Fruit fly (Drosophila melanogaster) whole organism, embryonic: ENCODE results near the gene CG5262.

Source experiments
- C15 ChIP-seq: fragments of 200-800 bp; sonication (Bioruptor generic); IDR thresholded peaks from 3 replicates; pipeline ENCODE4 v1.3.6; 2022; ENCODE audit warnings: missing biosample characterization, missing genetic modification characterization
- CG11247 ChIP-seq: fragments of 200-800 bp; sonication (Bioruptor generic); IDR thresholded peaks from 2 replicates; pipeline ENCODE4 v1.3.6; 2022; ENCODE audit warnings: missing biosample characterization, missing genetic modification characterization
- CG11560 ChIP-seq: fragments of 200-800 bp; sonication (Bioruptor generic); IDR thresholded peaks from 3 replicates; pipeline ENCODE4 v1.3.6; 2022; ENCODE audit warnings: missing biosample characterization, missing genetic modification characterization
- CG12299 ChIP-seq: fragments of 200-800 bp; sonication (Bioruptor generic); optimal IDR thresholded peaks from 2 replicates; lab custom pipeline; 2018; ENCODE audit warnings: missing biosample characterization, mild to moderate bottlenecking, missing genetic modification characterization
- CG15514 ChIP-seq: fragments of 200-800 bp; sonication (Bioruptor generic); optimal IDR thresholded peaks from 3 replicates; lab custom pipeline; 2017; ENCODE audit warnings: missing biosample characterization, missing genetic modification characterization, mild to moderate bottlenecking, moderate library complexity, missing genetic modification reagents
- CG17361 ChIP-seq: fragments of 200-800 bp; sonication (Bioruptor generic); IDR thresholded peaks from 3 replicates; pipeline ENCODE4 v1.3.6; 2022; ENCODE audit warnings: missing biosample characterization, missing genetic modification characterization
- CG17802 ChIP-seq: fragments of 200-800 bp; sonication (Bioruptor generic); optimal IDR thresholded peaks from 2 replicates; lab custom pipeline; 2018; ENCODE audit warnings: missing biosample characterization, mild to moderate bottlenecking, missing genetic modification characterization, moderate library complexity
- CG30403 ChIP-seq: fragments of 200-800 bp; sonication (Bioruptor generic); optimal IDR thresholded peaks from 3 replicates; lab custom pipeline; 2016; ENCODE audit warnings: missing biosample characterization, missing genetic modification characterization
- CG33213 ChIP-seq: fragments of 200-800 bp; sonication (Bioruptor generic); optimal IDR thresholded peaks from 3 replicates; lab custom pipeline; 2016; ENCODE audit warnings: missing biosample characterization, missing genetic modification characterization
- CG3838 ChIP-seq: fragments of 200-800 bp; sonication (Bioruptor generic); optimal IDR thresholded peaks from 3 replicates; lab custom pipeline; 2016; ENCODE audit warnings: missing biosample characterization, missing genetic modification characterization
- CG3847 ChIP-seq: fragments of 200-800 bp; sonication (Bioruptor generic); IDR thresholded peaks from 2 replicates; pipeline ENCODE4 v1.3.6; 2022; ENCODE audit warnings: missing biosample characterization, missing genetic modification characterization
- CG42726 ChIP-seq: fragments of 200-800 bp; sonication (Bioruptor generic); IDR thresholded peaks from 2 replicates; pipeline ENCODE4 v1.3.6; 2022; ENCODE audit warnings: missing biosample characterization, missing genetic modification characterization; ENCODE audit not compliant: partially characterized antibody
- CG4820 ChIP-seq: fragments of 200-800 bp; sonication (Bioruptor generic); optimal IDR thresholded peaks from 3 replicates; lab custom pipeline; 2016; ENCODE audit warnings: missing biosample characterization, missing genetic modification characterization
- CG6813 ChIP-seq: fragments of 200-800 bp; sonication (Bioruptor generic); optimal IDR thresholded peaks from 2 replicates; lab custom pipeline; 2017; ENCODE audit warnings: missing biosample characterization, missing genetic modification characterization, mild to moderate bottlenecking, moderate library complexity, missing genetic modification reagents
- CG7839 ChIP-seq: fragments of 200-800 bp; sonication (Bioruptor generic); optimal IDR thresholded peaks from 3 replicates; lab custom pipeline; 2018; ENCODE audit warnings: missing biosample characterization, mild to moderate bottlenecking, missing genetic modification characterization, moderate library complexity
- CG8924 ChIP-seq: fragments of 200-800 bp; optimal IDR thresholded peaks from 3 replicates; lab custom pipeline; 2019; ENCODE audit warnings: missing biosample characterization, mild to moderate bottlenecking, missing genetic modification characterization, moderate library complexity
- CG8944 ChIP-seq: fragments of 200-800 bp; sonication (Bioruptor generic); optimal IDR thresholded peaks from 3 replicates; lab custom pipeline; 2016; ENCODE audit warnings: missing biosample characterization, missing genetic modification characterization
- Dll ChIP-seq: fragments of 200-800 bp; sonication (Bioruptor generic); IDR thresholded peaks from 4 replicates; pipeline ENCODE4 v1.3.6; 2022; ENCODE audit warnings: missing biosample characterization, missing genetic modification characterization; ENCODE audit not compliant: partially characterized antibody
- Dref ChIP-seq: fragments of 200-800 bp; sonication (Bioruptor generic); IDR thresholded peaks from 2 replicates; pipeline ENCODE4 v1.3.6; 2022; ENCODE audit warnings: missing biosample characterization, missing genetic modification characterization
- Fer2 ChIP-seq: fragments of 200-800 bp; sonication (Bioruptor generic); optimal IDR thresholded peaks from 2 replicates; lab custom pipeline; 2018; ENCODE audit warnings: missing biosample characterization, mild to moderate bottlenecking, missing genetic modification characterization, moderate library complexity
- Hmr ChIP-seq: fragments of 200-800 bp; sonication (Bioruptor generic); optimal IDR thresholded peaks from 3 replicates; lab custom pipeline; 2017; ENCODE audit warnings: mild to moderate bottlenecking, missing biosample characterization, missing genetic modification reagents, missing genetic modification characterization
- Hr78 ChIP-seq, 2 experiments: fragments of 200-800 bp in 1 of 2; fragments of >200 bp in 1 of 2; sonication (Bioruptor generic) in 1 of 2; optimal IDR thresholded peaks; 2 replicates each; lab custom pipeline; 2017 to 2019; ENCODE audit warnings: missing biosample characterization in 2 of 2, missing genetic modification characterization in 2 of 2, mild to moderate bottlenecking in 1 of 2, moderate library complexity in 1 of 2
- Med ChIP-seq: fragments of 200-800 bp; sonication (Bioruptor generic); peaks from one replicate; lab custom pipeline; 2016; ENCODE audit warnings: missing biosample characterization, missing genetic modification characterization, mild to moderate bottlenecking, inconsistent platforms, moderate library complexity
- NC2α ChIP-seq: fragments of 200-800 bp; sonication (Bioruptor generic); optimal IDR thresholded peaks from 2 replicates; lab custom pipeline; 2016; ENCODE audit warnings: missing biosample characterization, missing genetic modification characterization
- Neu2 ChIP-seq: fragments of 200-800 bp; sonication (Bioruptor generic); optimal IDR thresholded peaks from 3 replicates; lab custom pipeline; 2016; ENCODE audit warnings: missing biosample characterization, missing genetic modification characterization, borderline replicate concordance
- Oli ChIP-seq: fragments of 200-800 bp; sonication (Bioruptor generic); optimal IDR thresholded peaks from 2 replicates; lab custom pipeline; 2018; ENCODE audit warnings: missing biosample characterization, mild to moderate bottlenecking, missing genetic modification characterization, moderate library complexity
- Ssrp ChIP-seq: fragments of 200-800 bp; sonication (Bioruptor generic); optimal IDR thresholded peaks from 2 replicates; lab custom pipeline; 2018; ENCODE audit warnings: missing biosample characterization, mild to moderate bottlenecking, missing genetic modification characterization, moderate library complexity
- abd-A ChIP-seq: fragments of 200-800 bp; sonication (Bioruptor generic); optimal IDR thresholded peaks from 3 replicates; lab custom pipeline; 2019; ENCODE audit warnings: missing biosample characterization, mild to moderate bottlenecking, missing genetic modification characterization, moderate library complexity
- aop ChIP-seq: fragments of 200-800 bp; sonication (Bioruptor generic); IDR thresholded peaks from 2 replicates; pipeline ENCODE4 v1.3.6; 2022; ENCODE audit warnings: missing biosample characterization, missing genetic modification characterization
- ase ChIP-seq: fragments of 200-800 bp; sonication (Bioruptor generic); IDR thresholded peaks from 3 replicates; pipeline ENCODE4 v1.3.6; 2022; ENCODE audit warnings: missing biosample characterization, missing genetic modification characterization
- ci ChIP-seq: fragments of 200-800 bp; sonication (Bioruptor generic); IDR thresholded peaks from 3 replicates; pipeline ENCODE4 v1.3.6; 2022; ENCODE audit warnings: missing biosample characterization, missing genetic modification characterization
- dpn ChIP-seq, 2 experiments: fragments of 200-800 bp; sonication (Bioruptor generic); optimal IDR thresholded peaks; 3 replicates each; lab custom pipeline; 2016; ENCODE audit warnings: missing biosample characterization in 2 of 2, missing genetic modification characterization in 2 of 2
- fru ChIP-seq: fragments of >200 bp; optimal IDR thresholded peaks from 2 replicates; lab custom pipeline; 2017
- gcm ChIP-seq: fragments of 200-800 bp; sonication (Bioruptor generic); optimal IDR thresholded peaks from 2 replicates; lab custom pipeline; 2019; ENCODE audit warnings: missing biosample characterization, mild to moderate bottlenecking, missing genetic modification characterization, moderate library complexity
- gcm2 ChIP-seq: fragments of 200-800 bp; sonication (Bioruptor generic); optimal IDR thresholded peaks from 2 replicates; lab custom pipeline; 2016; ENCODE audit warnings: missing biosample characterization, missing genetic modification characterization
- gsb ChIP-seq: fragments of 200-800 bp; sonication (Bioruptor generic); IDR thresholded peaks from 2 replicates; pipeline ENCODE4 v1.3.6; 2022; ENCODE audit warnings: missing biosample characterization, missing genetic modification characterization
- gsb-n ChIP-seq: fragments of 200-800 bp; sonication (Bioruptor generic); optimal IDR thresholded peaks from 3 replicates; lab custom pipeline; 2018; ENCODE audit warnings: missing biosample characterization, mild to moderate bottlenecking, missing genetic modification characterization
- inv ChIP-seq: fragments of 200-800 bp; sonication (Bioruptor generic); IDR thresholded peaks from 2 replicates; pipeline ENCODE4 v1.3.6; 2022; ENCODE audit warnings: missing biosample characterization, missing genetic modification characterization; ENCODE audit not compliant: partially characterized antibody
- nom ChIP-seq: fragments of 200-800 bp; sonication (Bioruptor generic); optimal IDR thresholded peaks from 2 replicates; lab custom pipeline; 2017; ENCODE audit warnings: missing biosample characterization, missing genetic modification characterization, mild to moderate bottlenecking, moderate library complexity, missing genetic modification reagents
- otp ChIP-seq: fragments of 200-800 bp; sonication (Bioruptor generic); IDR thresholded peaks from 3 replicates; pipeline ENCODE4, ENCODE4 v1.3.6; 2022; ENCODE audit warnings: missing biosample characterization, missing genetic modification characterization
- pb ChIP-seq: fragments of 200-800 bp; sonication (Bioruptor generic); optimal IDR thresholded peaks from 3 replicates; lab custom pipeline; 2016; ENCODE audit warnings: missing biosample characterization, missing genetic modification characterization
- pho ChIP-seq: fragments of 200-800 bp; sonication (Bioruptor generic); optimal IDR thresholded peaks from 2 replicates; lab custom pipeline; 2016; ENCODE audit warnings: missing biosample characterization, missing genetic modification characterization
- phol ChIP-seq: fragments of 200-800 bp; sonication (Bioruptor generic); optimal IDR thresholded peaks from 3 replicates; lab custom pipeline; 2018; ENCODE audit warnings: missing biosample characterization, mild to moderate bottlenecking, missing genetic modification characterization, moderate library complexity
- slp2 ChIP-seq: fragments of 200-800 bp; sonication (Bioruptor generic); optimal IDR thresholded peaks from 2 replicates; lab custom pipeline; 2016; ENCODE audit warnings: missing biosample characterization, missing genetic modification characterization
- sob ChIP-seq: fragments of 200-800 bp; sonication (Bioruptor generic); IDR thresholded peaks from 2 replicates; pipeline ENCODE4 v1.3.6; 2022; ENCODE audit warnings: missing biosample characterization, missing genetic modification characterization
- tll ChIP-seq, 2 experiments: fragments of 200-800 bp in 1 of 2; fragments of >200 bp in 1 of 2; sonication (Bioruptor generic) in 1 of 2; optimal IDR thresholded peaks; 2 replicates each; lab custom pipeline; 2017 to 2019; ENCODE audit warnings: missing biosample characterization in 2 of 2, missing genetic modification characterization in 2 of 2, mild to moderate bottlenecking in 1 of 2, moderate library complexity in 1 of 2

Gene CG5262

DNA sequence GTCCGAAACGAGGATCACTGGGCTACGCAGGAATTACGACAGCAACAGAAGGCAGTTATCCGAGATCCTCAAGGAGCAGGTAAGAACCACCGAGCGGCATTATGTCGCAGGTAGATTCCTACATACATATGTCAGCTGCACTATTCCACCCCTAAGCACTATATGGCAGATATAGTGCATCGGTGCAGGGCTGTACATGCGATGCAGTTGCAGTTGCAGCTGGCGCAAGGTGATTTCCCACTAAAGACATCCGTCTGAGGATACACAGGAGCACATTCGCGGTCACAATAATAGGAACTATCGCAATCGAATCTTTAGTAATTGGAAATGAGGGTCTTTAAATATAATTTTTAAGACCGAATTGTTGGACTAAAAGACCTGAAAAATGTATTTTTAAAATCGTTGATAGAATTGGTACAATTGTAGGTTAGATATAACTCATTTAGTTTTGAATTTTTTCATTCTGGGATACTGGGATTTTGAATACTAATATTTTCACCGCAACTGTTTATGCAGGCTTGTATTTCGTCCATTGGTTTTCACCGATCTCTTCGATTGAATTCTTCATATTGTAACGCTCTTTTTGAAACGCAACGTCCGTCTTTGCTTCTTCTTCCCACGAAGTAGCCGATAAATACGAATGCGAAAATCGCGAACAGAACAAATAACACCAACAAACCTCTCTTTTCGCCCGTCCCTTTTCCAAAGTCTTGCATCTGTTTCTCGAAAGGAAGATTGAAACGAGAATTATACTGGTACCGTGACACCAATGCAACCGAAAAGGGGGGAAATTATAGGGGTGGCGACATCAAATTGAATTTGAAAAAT lies 27.4 kb downstream of the CG5262 start (continued):
- TF ChIP-seq dpn (GFP tag; optimal IDR thresholded peaks at IDR 0.05; lab: Kevin White, UChicago) (peak in 1 of 2 experiments; percentile 5), gsb-n (tag; lab: Kevin White, UChicago) (peak; percentile 47), phol (peak; percentile 56), otp (GFP tag; lab: Robert Waterston, UW) (no peak), tll (GFP tag; optimal IDR thresholded peaks at IDR 0.05; lab: Kevin White, UChicago) (peak in 1 of 2 experiments; percentile 46), gcm (GFP tag; lab: Kevin White, UChicago) (peak; percentile 66), pho (GFP tag; lab: Kevin White, UChicago) (no peak), Neu2 (GFP tag; lab: Kevin White, UChicago) (peak; percentile 76), Hr78 (GFP tag; optimal IDR thresholded peaks at IDR 0.05; lab: Kevin White, UChicago) (no peak), slp2 (GFP tag; lab: Kevin White, UChicago) (no peak), aop (GFP tag; lab: Robert Waterston, UW) (no peak), CG4820 (GFP tag; lab: Kevin White, UChicago) (peak; percentile 30), CG12299 (tag; lab: Kevin White, UChicago) (no peak), NC2α (GFP tag; lab: Kevin White, UChicago) (no peak), gcm2 (GFP tag; lab: Kevin White, UChicago) (no peak), sob (GFP tag; lab: Robert Waterston, UW) (no peak), ase (GFP tag; lab: Robert Waterston, UW) (no peak), CG17802 (tag; lab: Kevin White, UChicago) (no peak), Oli (tag; lab: Kevin White, UChicago) (peak; percentile 32), CG3838 (GFP tag; lab: Kevin White, UChicago) (no peak), inv (GFP tag; lab: Robert Waterston, UW) (no peak), CG30403 (GFP tag; lab: Kevin White, UChicago) (peak; percentile 8)

DNA sequence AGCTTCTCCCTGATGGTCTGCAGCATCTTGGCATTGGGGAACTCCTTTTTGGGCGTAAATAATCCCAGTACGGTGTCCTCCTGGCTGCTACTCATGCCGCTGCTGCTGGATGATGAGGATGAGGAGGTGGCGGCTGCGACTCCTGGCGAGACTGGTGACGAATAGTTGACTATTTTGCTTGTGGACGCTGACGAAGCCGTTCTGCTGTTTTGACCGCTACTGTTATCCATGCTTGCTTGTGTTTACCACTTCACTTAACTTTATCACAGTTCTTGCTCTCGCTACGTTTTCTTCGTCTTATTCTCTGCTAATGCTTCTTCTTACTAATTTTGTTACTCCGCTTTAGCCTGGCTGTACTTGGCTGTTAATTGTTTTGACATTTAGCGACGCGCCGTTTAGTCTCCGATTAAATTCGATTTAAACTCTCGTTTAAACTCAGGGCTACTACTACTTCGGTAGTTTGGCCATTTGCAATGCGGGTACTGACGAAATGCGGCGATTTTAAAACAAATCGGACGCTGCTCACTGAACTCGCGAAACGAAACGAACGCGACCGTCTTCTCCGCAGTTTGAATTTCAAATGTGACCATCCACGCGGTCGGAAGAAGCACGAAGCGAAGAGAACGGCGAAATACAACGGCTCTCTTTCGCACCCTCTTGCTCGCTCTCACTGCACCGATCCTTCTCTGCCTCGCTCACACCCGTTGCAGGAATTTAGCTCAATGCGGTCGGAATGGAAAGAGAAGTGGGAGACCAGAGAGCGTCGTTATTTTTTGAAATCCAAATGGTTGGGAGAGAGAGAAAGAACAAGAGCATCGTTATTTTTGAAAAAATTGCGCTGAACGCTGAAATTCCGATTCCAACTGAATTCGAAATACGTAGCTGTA lies 29.0 kb downstream of the CG5262 start, which contains the start of gene trbl:
Gene trbl, minus strand, starts transcription at position 584 of the 887 bp plus-strand sequence.
- peak; percentile 59 for TF ChIP-seq Hmr (GFP tag; lab: Kevin White, UChicago)
- no peak for TF ChIP-seq CG17361 (GFP tag; lab: Robert Waterston, UW)
- no peak for TF ChIP-seq CG33213
- TF ChIP-seq abd-A (tag; lab: Kevin White, UChicago) = peak; percentile 2
- no peak for TF ChIP-seq gsb
- TF ChIP-seq CG42726 (GFP tag; lab: Robert Waterston, UW) = no peak
- no peak for TF ChIP-seq Ssrp
- peak; percentile 58 for TF ChIP-seq nom
- peak; percentile 25 for TF ChIP-seq CG7839 (tag; lab: Kevin White, UChicago)
- TF ChIP-seq pb = no peak
- TF ChIP-seq ci (GFP tag; lab: Robert Waterston, UW) = peak; percentile 43; the same call in 1 of the 3 replicates
- TF ChIP-seq CG8944 (GFP tag; lab: Kevin White, UChicago) = no peak
- no peak for TF ChIP-seq Dref
- no peak for TF ChIP-seq CG11247 (GFP tag; lab: Robert Waterston, UW)
- TF ChIP-seq Fer2 = no peak
- TF ChIP-seq Med = peak; percentile 83
- peak; percentile 70 for TF ChIP-seq CG8924 (tag; lab: Kevin White, UChicago)
- no peak for TF ChIP-seq fru (lab: Kevin White, UChicago)
- TF ChIP-seq CG6813 (GFP tag; lab: Kevin White, UChicago) = no peak
- TF ChIP-seq Dll = 0 out of 4 replicates have a peak, but pooled peaks have one; percentile 52
- TF ChIP-seq CG15514 (GFP tag; lab: Kevin White, UChicago) = peak; percentile 68
- no peak for TF ChIP-seq C15 (GFP tag; lab: Robert Waterston, UW)
- TF ChIP-seq CG3847 (GFP tag; lab: Robert Waterston, UW) = no peak
- no peak for TF ChIP-seq CG11560 (tag; lab: Robert Waterston, UW)
